Fruit fly (Drosophila melanogaster) whole organism, wandering third instar larva: ENCODE measurements around the gene CG33723.

ENCODE experiments used
- Myc ChIP-seq: fragments of >200 bp; optimal IDR thresholded peaks from 2 replicates; lab custom pipeline; 2017
- h ChIP-seq: fragments of 200-800 bp; sonication (Bioruptor generic); optimal IDR thresholded peaks from 3 replicates; lab custom pipeline; 2016; ENCODE audit warnings: missing biosample characterization, mild to moderate bottlenecking, missing genetic modification characterization
- woc ChIP-seq: sonication (Bioruptor generic); optimal IDR thresholded peaks from 2 replicates; lab custom pipeline; 2016; ENCODE audit warnings: missing biosample characterization, mild to moderate bottlenecking, missing genetic modification characterization

CG33723 gene

DNA sequence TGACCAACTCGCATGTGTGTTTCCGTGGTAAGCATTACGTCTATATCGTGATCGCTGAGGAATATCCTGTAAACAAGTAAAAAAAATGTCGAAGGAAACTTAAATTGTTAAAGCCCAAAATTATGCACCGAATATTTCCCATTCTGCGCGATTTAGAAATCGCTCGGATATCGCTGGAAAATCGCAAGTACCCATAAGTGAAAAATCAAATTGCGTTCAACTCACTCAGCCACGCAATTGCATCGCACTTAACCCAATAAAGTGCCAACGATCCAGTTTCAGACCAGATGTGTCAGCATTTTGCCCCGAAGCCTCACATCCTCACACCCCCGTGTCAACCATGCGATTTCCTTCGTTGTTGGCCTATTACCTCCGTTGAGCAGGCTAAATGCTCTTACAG, 44.1 kb downstream of the CG33723 start:
- TF ChIP-seq h (no peak), woc (GFP tag; lab: Kevin White, UChicago) (no peak), Myc (peak; percentile 56)
